Fruit fly (Drosophila melanogaster) S2 (cell line): ENCODE measurements around the gene spn-B.

Source experiments
- CG8478 ChIP-seq: fragments of >200 bp; optimal IDR thresholded peaks from 2 replicates; lab custom pipeline; 2018
- CTCF ChIP-seq, 2 experiments: fragments of >200 bp; optimal IDR thresholded peaks; 2 replicates each; lab custom pipeline; 2018

DNA sequence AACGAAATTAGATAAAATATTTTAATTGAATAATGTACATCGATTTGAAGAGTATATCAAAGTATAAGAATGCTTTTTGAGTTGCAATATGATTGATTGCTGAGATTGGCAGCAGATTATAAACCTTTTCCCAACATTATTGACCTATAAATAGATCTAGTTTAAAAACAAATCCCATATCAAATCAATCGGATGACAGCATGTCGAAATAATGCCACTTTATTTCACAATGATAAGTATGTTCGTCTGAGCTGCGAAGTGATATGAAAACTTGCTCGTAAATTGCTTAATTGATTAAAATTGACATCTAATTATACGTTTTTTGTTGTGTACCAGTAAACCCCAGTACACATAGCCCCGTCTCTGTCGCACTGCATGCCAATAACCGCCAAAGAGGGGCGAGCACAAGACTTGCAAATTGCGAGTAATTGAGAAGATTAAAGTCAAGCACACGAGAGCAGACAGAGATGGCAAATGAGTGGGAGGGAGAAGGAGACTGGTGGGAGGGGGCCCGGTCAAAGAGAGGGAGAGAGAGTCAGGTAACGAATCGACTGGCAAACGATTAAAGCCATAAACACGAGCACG lies 44.7 kb upstream of the spn-B start:
- TF ChIP-seq CG8478 (lab: Kevin White, UChicago) (no peak), CTCF (optimal IDR thresholded peaks at IDR 0.05; lab: Kevin White, UChicago) (no peak)
